Worm (Caenorhabditis elegans): ENCODE data around the gene grl-4.

- TF ChIP-seq R02D3.7 (tag; optimal IDR thresholded peaks at IDR 0.05) (no peak), unc-62 (GFP tag; optimal IDR thresholded peaks at IDR 0.05) (no peak), mbf-1 (tag; optimal IDR thresholded peaks at IDR 0.05) (no peak), skn-1 (tag; optimal IDR thresholded peaks at IDR 0.05) (no peak)
Measured at ce11 chrIV:7313397-7313910, 2.9 kb upstream of the grl-4 start, which contains the start of gene rps-8.
